Worm (Caenorhabditis elegans): ENCODE measurements around the gene kmo-2.
A peak's percentile ranks its signal among the peaks of the same experiment; 100 is the strongest.

The kmo-2 gene

ce11 chrV:12048445-12048844 lies 19.9 kb downstream of the kmo-2 start, which contains the start of gene dars-2:
TSS of gene dars-2 (plus strand) at chrV:12048745.
- TF ChIP-seq unc-62 (GFP tag; optimal IDR thresholded peaks at IDR 0.05 in 1 of 2) = peak in 1 of 2 experiments; percentile 37
- TF ChIP-seq unc-62 (tag; optimal IDR thresholded peaks at IDR 0.05) = no peak
- TF ChIP-seq spr-3 (GFP tag; optimal IDR thresholded peaks at IDR 0.05) = no peak
- no peak for TF ChIP-seq T20F7.1 (GFP tag; optimal IDR thresholded peaks at IDR 0.05)

ce11 chrV:12047735-12048134 lies 20.6 kb downstream of the kmo-2 start:
- TF ChIP-seq vab-7 (GFP tag; IDR thresholded peaks at IDR 0.05) (no peak), F49E8.2 (tag; optimal IDR thresholded peaks at IDR 0.05; ENCODE audit: borderline replicate concordance) (no peak), skn-1 (tag; optimal IDR thresholded peaks at IDR 0.05) (no peak), hif-1 (tag; optimal IDR thresholded peaks at IDR 0.05) (no peak), arid-1 (GFP tag; conservative IDR thresholded peaks at IDR 0.05) (no peak), tag-97 (GFP tag; IDR thresholded peaks at IDR 0.05) (no peak), ceh-28 (tag; optimal IDR thresholded peaks at IDR 0.05) (no peak), zip-2 (tag; optimal IDR thresholded peaks at IDR 0.05) (no peak), lin-39 (tag; optimal IDR thresholded peaks at IDR 0.05) (no peak), dve-1 (tag; optimal IDR thresholded peaks at IDR 0.05; ENCODE audit: insufficient read depth) (no peak), mxl-3 (GFP tag; optimal IDR thresholded peaks at IDR 0.05) (no peak), aha-1 (tag) (no peak)

- no peak for TF ChIP-seq dve-1 (tag; optimal IDR thresholded peaks at IDR 0.05; ENCODE audit: insufficient read depth)
- no peak for TF ChIP-seq daf-12 (tag; optimal IDR thresholded peaks at IDR 0.05)
- TF ChIP-seq madf-9 (GFP tag; conservative IDR thresholded peaks at IDR 0.05) = no peak
- TF ChIP-seq aly-2 (tag; optimal IDR thresholded peaks at IDR 0.05) = no peak
- no peak for TF ChIP-seq unc-62 (GFP tag; optimal IDR thresholded peaks at IDR 0.05 in 1 of 2)
- no peak for TF ChIP-seq unc-62 (tag; optimal IDR thresholded peaks at IDR 0.05)
- no peak for TF ChIP-seq hlh-30 (tag; optimal IDR thresholded peaks at IDR 0.05; ENCODE audit: insufficient read depth)
- TF ChIP-seq nhr-237 (tag; optimal IDR thresholded peaks at IDR 0.05) = no peak
- TF ChIP-seq zfp-2 (tag; optimal IDR thresholded peaks at IDR 0.05) = no peak
- TF ChIP-seq ctbp-1 (GFP tag; IDR thresholded peaks at IDR 0.05) = no peak
- no peak for TF ChIP-seq aha-1 (tag)
- TF ChIP-seq lsy-2 (tag; optimal IDR thresholded peaks at IDR 0.05) = no peak
- no peak for TF ChIP-seq tag-97 (GFP tag; IDR thresholded peaks at IDR 0.05)
- TF ChIP-seq sdz-12 (GFP tag; optimal IDR thresholded peaks at IDR 0.05) = no peak
- no peak for TF ChIP-seq gei-8 (GFP tag; optimal IDR thresholded peaks at IDR 0.05)
- TF ChIP-seq ceh-20 (GFP tag; IDR thresholded peaks at IDR 0.05) = no peak
- TF ChIP-seq saeg-2 (GFP tag; IDR thresholded peaks at IDR 0.05) = no peak
- TF ChIP-seq ceh-28 (tag; optimal IDR thresholded peaks at IDR 0.05) = no peak
- TF ChIP-seq arid-1 (GFP tag; conservative IDR thresholded peaks at IDR 0.05) = no peak
- no peak for TF ChIP-seq mep-1 (tag; optimal IDR thresholded peaks at IDR 0.05)
These were observed 23.2 kb downstream of the kmo-2 start, which contains the start of gene F10C2.5 for ce11 chrV:12045132-12045531. TSS of gene F10C2.5 (plus strand) at chrV:12045432.

- TF ChIP-seq php-3 (GFP tag; IDR thresholded peaks at IDR 0.05) = no peak
- no peak for TF ChIP-seq lin-15B (tag; optimal IDR thresholded peaks at IDR 0.05)
- no peak for TF ChIP-seq D1046.2 (GFP tag; IDR thresholded peaks at IDR 0.05)
- TF ChIP-seq ceh-44 (GFP tag; IDR thresholded peaks at IDR 0.05) = no peak
- peak; percentile 60 for TF ChIP-seq T20F7.1 (GFP tag; optimal IDR thresholded peaks at IDR 0.05)
- TF ChIP-seq lir-3 (tag; optimal IDR thresholded peaks at IDR 0.05) = no peak
- no peak for TF ChIP-seq duxl-1 (tag; optimal IDR thresholded peaks at IDR 0.05; ENCODE audit: poor library complexity)
- TF ChIP-seq T26A8.4 (GFP tag; IDR thresholded peaks at IDR 0.05) = no peak
- TF ChIP-seq mdl-1 (tag; optimal IDR thresholded peaks at IDR 0.05) = no peak
- TF ChIP-seq attf-4 (tag; optimal IDR thresholded peaks at IDR 0.05) = no peak
- TF ChIP-seq lin-38 (GFP tag; IDR thresholded peaks at IDR 0.05) = peak; percentile 88
- TF ChIP-seq hlh-30 (tag; optimal IDR thresholded peaks at IDR 0.05; ENCODE audit: insufficient read depth) = no peak
- no peak for TF ChIP-seq daf-8 (GFP tag; IDR thresholded peaks at IDR 0.05)
- TF ChIP-seq snpc-1.2 (GFP tag; IDR thresholded peaks at IDR 0.05) = no peak
- no peak for TF ChIP-seq lin-1 (GFP tag; IDR thresholded peaks at IDR 0.05)
- TF ChIP-seq rbr-2 (tag; optimal IDR thresholded peaks at IDR 0.05) = peak; percentile 28
- no peak for TF ChIP-seq hlh-11 (tag; optimal IDR thresholded peaks at IDR 0.05)
- no peak for TF ChIP-seq ZK546.5 (tag; optimal IDR thresholded peaks at IDR 0.05)
- TF ChIP-seq R02D3.7 (tag; optimal IDR thresholded peaks at IDR 0.05) = no peak
These were observed 27.3 kb downstream of the kmo-2 start, which contains the start of the genes kup-1 and F10C2.4 for ce11 chrV:12040823-12041606. TSS of gene kup-1 (minus strand) at chrV:12040873. TSS of gene F10C2.4 (plus strand) at chrV:12041556.
